Fruit fly (Drosophila melanogaster): ENCODE data around the gene CG13933.
A peak's percentile ranks its signal among the peaks of the same experiment; 100 is the strongest.

DNA sequence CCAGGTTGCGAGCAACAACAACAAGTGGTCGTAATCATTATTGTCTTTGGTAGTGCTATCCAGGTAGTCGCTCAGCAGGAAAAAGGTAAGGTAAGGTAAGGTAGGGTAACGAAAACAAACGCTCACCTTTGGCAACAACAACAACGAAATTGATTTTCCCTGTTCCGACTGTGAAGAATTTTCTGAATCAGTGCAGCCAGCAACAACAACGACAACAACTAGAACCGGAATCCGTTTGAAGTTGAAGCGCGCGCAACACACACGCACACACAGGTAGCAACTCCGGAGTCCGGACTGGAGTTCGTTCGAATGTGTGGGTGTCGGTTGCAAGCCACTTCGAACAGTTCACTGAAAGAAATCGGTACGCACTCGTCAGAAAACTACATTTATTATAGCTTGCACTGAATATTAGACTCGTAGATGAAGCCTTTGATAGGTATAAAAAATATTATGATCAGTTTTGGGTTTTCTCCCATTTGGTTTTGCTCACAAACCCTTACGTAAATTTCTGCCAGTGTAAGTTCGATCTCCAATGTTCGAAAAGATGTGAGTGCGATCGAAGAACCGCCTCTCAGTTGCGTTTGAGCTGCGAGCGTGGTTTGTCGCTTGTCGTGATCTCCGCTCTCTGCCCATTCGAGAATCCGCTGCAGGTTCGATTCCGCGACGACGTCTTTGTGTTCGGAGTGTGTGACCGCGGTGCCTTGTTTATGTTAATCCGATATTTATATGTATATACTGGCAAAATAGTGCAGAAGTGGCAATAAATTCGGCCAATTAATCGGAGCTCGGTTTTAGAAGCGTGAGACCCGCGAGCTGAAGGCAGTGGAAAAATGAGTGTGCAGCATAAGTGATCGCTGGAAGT is 28.4 kb downstream of the CG13933 start, which contains the start of gene CG13921:
- TF ChIP-seq CG3032 (tag; optimal IDR thresholded peaks at IDR 0.05) (peak; percentile 100), OdsH (GFP tag; optimal IDR thresholded peaks at IDR 0.05) (peak; percentile 100), Smox (GFP tag; optimal IDR thresholded peaks at IDR 0.05) (peak; percentile 99), CG4318 (GFP tag; optimal IDR thresholded peaks at IDR 0.05) (peak; percentile 99), CG6792 (GFP tag; optimal IDR thresholded peaks at IDR 0.05) (peak; percentile 100), achi (GFP tag; optimal IDR thresholded peaks at IDR 0.05) (peak; percentile 99), Sox102F (GFP tag; optimal IDR thresholded peaks at IDR 0.05) (peak; percentile 99), salr (GFP tag; optimal IDR thresholded peaks at IDR 0.05) (peak; percentile 98 to 99), net (GFP tag; optimal IDR thresholded peaks at IDR 0.05) (peak; percentile 99), fd85E (GFP tag; optimal IDR thresholded peaks at IDR 0.05) (peak; percentile 98), Gug (GFP tag; IDR thresholded peaks at IDR 0.05) (peak; percentile 100), Hr39 (GFP tag; optimal IDR thresholded peaks at IDR 0.05) (peak; percentile 99)
